Fruit fly (Drosophila melanogaster) whole organism, larva: ENCODE results near the gene CG44158.

Experiments
- noc ChIP-seq: fragments of 200-800 bp; sonication (Bioruptor generic); optimal IDR thresholded peaks from 3 replicates; lab custom pipeline; 2019; ENCODE audit warnings: missing biosample characterization, mild to moderate bottlenecking, missing genetic modification characterization, moderate library complexity

The CG44158 gene

DNA sequence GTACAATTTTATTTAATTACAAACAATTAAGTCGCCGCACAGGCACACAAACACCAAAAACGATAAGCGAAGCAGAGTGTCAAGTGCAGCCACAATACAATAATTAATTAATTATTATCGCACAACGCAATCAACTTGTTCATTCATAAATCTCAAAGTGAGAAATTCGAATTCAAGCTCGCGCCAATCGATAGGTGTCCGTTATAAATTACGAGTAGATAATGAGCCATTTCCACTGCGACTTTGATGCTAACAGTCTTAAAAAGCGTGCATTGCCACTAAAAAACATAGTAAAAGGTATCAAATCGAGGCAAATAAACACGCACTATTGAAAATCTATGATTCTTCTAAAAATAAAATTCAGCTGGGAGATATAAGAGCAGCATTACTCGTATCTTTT is 21.6 kb downstream of the CG44158 start:
- TF ChIP-seq noc (tag; lab: Kevin White, UChicago): no peak

- TF ChIP-seq noc (tag; lab: Kevin White, UChicago): no peak
These were observed 23.6 kb downstream of the CG44158 start for dm6 chr3R:18232187-18232586.

dm6 chr3R:18234699-18235257 is 26.2 kb downstream of the CG44158 start:
- no peak for TF ChIP-seq noc (tag; lab: Kevin White, UChicago)

- no peak for TF ChIP-seq noc (tag; lab: Kevin White, UChicago)
These were observed 27.3 kb downstream of the CG44158 start, which contains the start of gene repo for dm6 chr3R:18235879-18236278. TSS of gene repo (plus strand) at chr3R:18236192.

dm6 chr3R:18242089-18242955 is 33.7 kb downstream of the CG44158 start, which contains the start of the genes CG7156 and 14-3-3epsilon:
TSS of gene CG7156 (minus strand) at chr3R:18242159.
TSS of gene 14-3-3epsilon (plus strand) at chr3R:18242531.
- TF ChIP-seq noc (tag; lab: Kevin White, UChicago): peak; percentile 34

DNA sequence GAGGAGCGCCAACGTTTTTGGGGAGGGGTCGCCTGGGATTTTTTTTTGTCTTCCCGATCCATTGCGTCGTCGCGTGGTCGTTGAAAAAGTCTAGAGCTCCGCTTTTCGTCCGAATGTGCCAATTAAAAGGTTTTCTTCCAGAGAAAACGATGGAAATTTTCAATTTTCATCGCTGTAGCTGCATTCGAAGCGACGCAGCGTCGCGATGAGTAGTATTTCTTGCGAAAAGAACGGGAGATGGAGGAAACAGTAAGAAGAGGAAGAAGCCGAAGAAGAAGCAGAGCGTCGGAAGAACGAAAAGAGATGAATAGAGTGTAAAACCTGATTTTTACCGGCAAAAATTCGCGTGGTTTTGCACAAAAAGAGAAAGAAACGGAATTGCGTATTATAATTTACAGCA is 34.4 kb downstream of the CG44158 start:
- no peak for TF ChIP-seq noc (tag; lab: Kevin White, UChicago)

DNA sequence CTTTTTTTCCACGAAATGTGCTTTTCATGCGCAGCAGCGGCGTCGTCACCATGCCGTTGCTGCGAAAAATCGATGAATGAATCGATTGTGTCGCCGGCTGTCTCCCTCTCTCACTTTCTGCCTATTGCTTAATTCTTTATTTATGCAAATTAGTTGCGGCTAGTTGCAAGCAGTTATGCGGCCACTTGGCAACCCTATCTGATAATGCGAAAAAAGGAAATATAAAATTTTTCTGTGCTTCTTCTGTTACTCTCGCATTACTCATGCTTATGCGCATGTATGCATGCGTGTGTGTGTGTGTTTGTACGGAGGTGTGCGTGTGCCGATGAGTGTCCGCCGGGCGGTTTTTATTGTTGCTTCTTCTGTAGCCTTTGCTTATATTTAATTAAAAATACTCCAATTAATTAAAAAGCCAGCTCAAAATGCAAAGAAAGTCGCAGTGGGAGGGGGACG is 35.2 kb downstream of the CG44158 start:
- TF ChIP-seq noc (tag; lab: Kevin White, UChicago): peak; percentile 4

- TF ChIP-seq noc (tag; lab: Kevin White, UChicago): peak; percentile 70
These were observed 35.8 kb downstream of the CG44158 start for dm6 chr3R:18244171-18245043.

DNA sequence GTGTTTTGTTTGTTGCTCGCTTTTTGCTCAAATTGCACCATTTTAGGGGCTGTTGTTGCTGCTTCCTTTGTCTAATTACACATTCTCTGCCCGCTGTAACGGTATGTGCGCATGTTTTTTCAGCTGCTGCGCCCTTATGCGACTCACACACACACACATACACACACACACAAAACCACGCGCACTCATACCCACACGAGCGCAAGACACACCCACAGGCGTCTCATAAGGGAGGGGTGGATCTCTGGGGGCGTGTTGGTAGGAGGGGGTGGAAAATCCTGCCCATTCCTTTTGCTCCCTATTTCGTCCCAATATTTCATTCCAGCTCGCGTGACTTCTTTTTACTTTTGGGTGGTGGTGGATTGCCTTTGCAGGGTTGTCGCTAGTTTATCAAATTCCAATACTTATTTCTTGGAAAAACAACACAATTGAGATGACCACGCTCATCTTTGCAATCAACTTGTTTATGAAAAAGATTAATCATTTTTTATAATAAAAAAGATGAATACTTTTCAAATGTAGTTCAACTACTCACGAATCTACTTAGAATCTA is 36.5 kb downstream of the CG44158 start:
- no peak for TF ChIP-seq noc (tag; lab: Kevin White, UChicago)

DNA sequence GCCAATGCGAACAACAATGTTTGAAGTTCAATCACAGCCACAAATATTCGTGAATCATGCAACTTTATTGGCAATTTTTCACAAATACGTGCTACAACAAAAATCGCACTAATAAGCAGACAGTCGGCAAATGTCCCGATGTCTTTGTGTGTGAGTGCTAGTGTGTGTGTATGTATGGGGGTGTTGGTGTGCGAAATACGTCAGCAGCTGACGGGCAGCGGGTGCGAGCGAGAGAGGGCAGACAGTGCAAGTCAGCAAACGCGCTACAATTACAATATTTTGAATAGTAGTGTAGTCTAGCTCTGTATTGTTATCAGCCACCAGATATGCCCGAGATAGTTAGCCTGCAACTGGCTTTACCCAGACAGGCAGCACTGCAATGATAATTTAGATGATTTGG is 37.5 kb downstream of the CG44158 start:
- no peak for TF ChIP-seq noc (tag; lab: Kevin White, UChicago)

DNA sequence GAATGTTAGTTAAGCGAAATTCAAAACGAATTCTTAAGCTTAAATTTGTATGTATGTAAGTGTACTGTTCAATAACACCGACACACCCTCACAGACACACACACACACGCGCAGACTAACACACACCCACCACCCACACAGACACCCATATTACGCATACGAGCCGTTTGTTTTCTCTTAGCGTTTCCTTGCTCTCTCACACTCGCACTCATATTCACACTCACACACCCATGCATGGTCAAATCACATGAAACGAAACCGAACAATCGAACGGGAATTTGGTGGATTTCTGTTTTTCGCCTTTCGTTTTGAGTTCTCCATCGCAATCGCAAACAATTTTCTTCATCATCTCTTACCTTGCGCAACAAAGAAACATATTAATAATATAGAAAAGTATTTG is 40.7 kb downstream of the CG44158 start:
- no peak for TF ChIP-seq noc (tag; lab: Kevin White, UChicago)

dm6 chr3R:18250815-18251214 is 42.2 kb downstream of the CG44158 start, which contains the start of gene CG18598:
TSS of gene CG18598 (plus strand) at chr3R:18251115.
- no peak for TF ChIP-seq noc (tag; lab: Kevin White, UChicago)

DNA sequence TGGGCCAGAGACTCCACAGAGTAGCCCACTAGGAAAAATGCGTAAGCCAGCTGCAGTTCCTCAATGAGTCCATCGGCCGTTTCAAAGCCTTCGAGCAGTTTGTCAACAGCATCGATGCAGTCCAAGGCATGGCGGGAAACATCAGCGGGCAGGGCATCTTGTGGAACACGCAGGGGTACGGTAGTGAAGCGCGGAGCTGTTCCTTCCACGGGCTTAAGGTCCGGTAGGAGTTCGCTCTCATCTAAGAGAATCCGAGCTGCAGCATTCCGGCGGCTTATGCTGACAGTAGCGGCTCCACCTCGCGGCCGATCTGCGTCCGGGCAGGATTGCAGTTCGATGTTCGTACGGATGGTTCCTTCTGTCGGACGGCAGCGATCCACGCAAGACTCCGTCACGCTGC is 43.3 kb downstream of the CG44158 start:
- no peak for TF ChIP-seq noc (tag; lab: Kevin White, UChicago)

DNA sequence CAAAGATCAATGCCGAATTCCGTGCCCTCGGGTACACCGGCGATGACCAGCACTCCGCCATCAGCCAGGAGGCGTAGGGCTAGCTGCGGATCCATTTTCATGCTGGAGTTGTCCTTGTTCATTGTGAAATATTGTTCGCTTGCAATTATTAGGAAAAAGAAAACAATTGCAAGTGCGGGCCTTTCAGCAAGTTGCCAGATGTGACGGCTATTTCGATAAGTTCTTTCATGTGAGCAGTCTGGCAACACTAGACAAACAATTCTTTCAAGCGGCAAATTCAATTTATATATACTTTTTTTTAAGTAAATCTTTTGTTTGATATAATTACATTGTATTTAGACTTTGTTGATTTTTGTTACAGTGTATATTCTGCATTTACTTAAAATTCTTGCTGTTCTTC is 44.0 kb downstream of the CG44158 start, which contains the start of gene CG12320:
CG12320 (minus strand) TSS at position 157 of the 400 bp plus-strand sequence.
- TF ChIP-seq noc (tag; lab: Kevin White, UChicago): no peak

DNA sequence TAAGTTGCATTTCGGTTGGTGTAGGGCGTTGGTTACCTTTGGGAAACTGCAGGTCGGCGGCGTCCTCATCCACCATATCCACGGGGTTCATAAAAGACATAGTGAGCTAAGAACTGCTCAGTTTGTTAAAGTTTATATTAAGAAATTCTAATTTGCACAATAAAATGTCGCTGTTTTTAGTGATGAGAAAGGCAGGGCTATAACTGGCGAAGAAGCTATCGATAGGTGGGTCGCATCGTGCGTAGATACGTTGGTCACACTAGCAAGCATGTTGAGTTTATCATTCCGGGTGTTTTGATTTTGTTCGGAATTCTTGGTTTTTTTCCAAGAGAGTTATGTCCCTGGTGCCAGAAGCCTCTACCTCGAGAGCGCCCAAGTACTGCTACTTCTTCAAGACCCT is 46.7 kb downstream of the CG44158 start, which contains the start of the genes Ada2a, Polr2D, Tgs1 and moi:
Ada2a (minus strand) TSS at position 207 of the 400 bp plus-strand sequence.
Polr2D (minus strand) TSS at position 207 of the 400 bp plus-strand sequence.
Tgs1 (plus strand) TSS at position 250 of the 400 bp plus-strand sequence.
moi (plus strand) TSS at position 250 of the 400 bp plus-strand sequence.
- no peak for TF ChIP-seq noc (tag; lab: Kevin White, UChicago)
